Worm (Caenorhabditis elegans): Measurements from ENCODE around the gene del-2.

DNA sequence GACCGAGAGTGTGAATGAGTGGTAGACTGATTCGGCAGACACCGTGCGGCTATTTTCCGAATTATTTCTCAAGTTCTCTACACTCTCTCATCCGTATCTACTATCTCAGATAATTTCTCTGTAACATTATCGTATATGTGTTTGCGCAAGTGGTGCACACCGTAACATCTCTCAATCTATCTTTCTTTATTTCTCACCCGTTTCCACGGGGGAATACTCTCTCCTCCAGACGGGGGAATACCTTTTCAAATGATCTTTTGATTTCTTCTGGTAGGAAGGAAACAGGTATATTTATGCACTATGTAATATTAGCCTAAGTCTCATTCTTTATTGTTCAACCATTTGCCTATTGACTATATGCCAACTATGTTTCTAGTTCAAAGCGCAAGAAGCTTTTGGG, 25.3 kb upstream of the del-2 start:
- TF ChIP-seq Y22D7AL.16 (tag; optimal IDR thresholded peaks at IDR 0.05), result no peak
- no peak for TF ChIP-seq ahr-1 (tag; optimal IDR thresholded peaks at IDR 0.05)
- no peak for TF ChIP-seq pha-4 (tag; optimal IDR thresholded peaks at IDR 0.05)
- TF ChIP-seq ama-1 (optimal IDR thresholded peaks at IDR 0.05), result no peak
- TF ChIP-seq ceh-22 (tag; optimal IDR thresholded peaks at IDR 0.05), result no peak
- TF ChIP-seq F13H6.1 (tag; optimal IDR thresholded peaks at IDR 0.05), result no peak
- TF ChIP-seq pha-2 (tag; optimal IDR thresholded peaks at IDR 0.05), result no peak
- TF ChIP-seq ceh-48 (tag; optimal IDR thresholded peaks at IDR 0.05), result no peak
- no peak for TF ChIP-seq unc-55 (GFP tag; optimal IDR thresholded peaks at IDR 0.05)
